Worm (Caenorhabditis elegans) whole organism, late embryonic: Measurements from ENCODE around the gene fut-2.
"Not testable (repeated sequence)": the region's sequence is repeated elsewhere in the genome, so short reads cannot be mapped to it uniquely, and the experiment has no call there.

Experiments
- C38D4.7 ChIP-seq: fragments of 200-800 bp; sonication (Bioruptor generic); optimal IDR thresholded peaks from 2 replicates; lab custom pipeline; 2018; ENCODE audit warnings: mild to moderate bottlenecking, missing genetic modification characterization, moderate library complexity, missing compliant biosample characterization
- F13H6.1 ChIP-seq: sonication (generic microtip); optimal IDR thresholded peaks from 2 replicates; lab custom pipeline; 2016; ENCODE audit warnings: missing genetic modification characterization, missing compliant biosample characterization
- K02D7.2 ChIP-seq: sonication (generic microtip); optimal IDR thresholded peaks from 2 replicates; lab custom pipeline; 2017; ENCODE audit warnings: mild to moderate bottlenecking, missing genetic modification characterization, missing compliant biosample characterization
- K09A11.1 ChIP-seq: sonication (generic microtip); optimal IDR thresholded peaks from 2 replicates; lab custom pipeline; 2017; ENCODE audit warnings: antibody characterized with exemption, mild to moderate bottlenecking, missing genetic modification characterization, missing compliant biosample characterization; ENCODE audit not compliant: insufficient read depth
- T23F11.4 ChIP-seq: fragments of 200-800 bp; sonication (Bioruptor generic); optimal IDR thresholded peaks from 2 replicates; lab custom pipeline; 2018; ENCODE audit warnings: mild to moderate bottlenecking, missing genetic modification characterization, missing compliant biosample characterization
- ahr-1 ChIP-seq: sonication (generic microtip); optimal IDR thresholded peaks from 2 replicates; lab custom pipeline; 2016; ENCODE audit warnings: missing genetic modification characterization, missing compliant biosample characterization
- ama-1 ChIP-seq: fragments of 150-350 bp; optimal IDR thresholded peaks from 2 replicates; lab custom pipeline; 2014
- ceh-19 ChIP-seq: fragments of 200-800 bp; sonication (Bioruptor generic); optimal IDR thresholded peaks from 2 replicates; lab custom pipeline; 2018; ENCODE audit warnings: mild to moderate bottlenecking, missing genetic modification characterization, missing compliant biosample characterization
- ceh-22 ChIP-seq: sonication (generic microtip); optimal IDR thresholded peaks from 2 replicates; lab custom pipeline; 2017; ENCODE audit warnings: missing biosample characterization, missing genetic modification characterization
- ceh-31 ChIP-seq: sonication (generic microtip); optimal IDR thresholded peaks from 2 replicates; lab custom pipeline; 2016; ENCODE audit warnings: missing genetic modification characterization, missing compliant biosample characterization
- ceh-34 ChIP-seq: sonication (generic microtip); optimal IDR thresholded peaks from 2 replicates; lab custom pipeline; 2016; ENCODE audit warnings: mild to moderate bottlenecking, missing genetic modification characterization, missing compliant biosample characterization
- ceh-45 ChIP-seq: fragments of 200-800 bp; sonication (Bioruptor generic); IDR thresholded peaks from 2 replicates; pipeline ENCODE4 v1.3.6; 2022; ENCODE audit warnings: missing genetic modification reagents, missing genetic modification characterization, missing compliant biosample characterization
- che-1 ChIP-seq: sonication (generic microtip); optimal IDR thresholded peaks from 2 replicates; lab custom pipeline; 2016; ENCODE audit warnings: mild to moderate bottlenecking, missing genetic modification characterization, missing compliant biosample characterization
- dmd-4 ChIP-seq: sonication (generic microtip); optimal IDR thresholded peaks from 2 replicates; lab custom pipeline; 2016; ENCODE audit warnings: borderline replicate concordance, missing genetic modification characterization, missing compliant biosample characterization
- elt-4 ChIP-seq: sonication (generic microtip); optimal IDR thresholded peaks from 2 replicates; lab custom pipeline; 2016; ENCODE audit warnings: missing genetic modification characterization, missing compliant biosample characterization
- eyg-1 ChIP-seq: sonication (generic microtip); optimal IDR thresholded peaks from 2 replicates; lab custom pipeline; 2016; ENCODE audit warnings: missing genotype, missing genetic modification characterization, missing compliant biosample characterization
- gmeb-2 ChIP-seq: sonication (generic microtip); optimal IDR thresholded peaks from 2 replicates; lab custom pipeline; 2016; ENCODE audit warnings: missing genetic modification characterization, inconsistent platforms, missing compliant biosample characterization
- hlh-13 ChIP-seq: fragments of 200-800 bp; sonication (Bioruptor generic); optimal IDR thresholded peaks from 2 replicates; lab custom pipeline; 2018; ENCODE audit warnings: mild to moderate bottlenecking, missing genetic modification characterization, missing compliant biosample characterization
- hlh-30 ChIP-seq: sonication (generic microtip); optimal IDR thresholded peaks from 2 replicates; lab custom pipeline; 2017; ENCODE audit warnings: antibody characterized with exemption, missing genetic modification characterization, missing compliant biosample characterization; ENCODE audit not compliant: insufficient read depth
- hlh-6 ChIP-seq: sonication (generic microtip); optimal IDR thresholded peaks from 2 replicates; lab custom pipeline; 2016; ENCODE audit warnings: missing genotype, missing genetic modification characterization, missing compliant biosample characterization
- hlh-8 ChIP-seq: sonication (generic microtip); optimal IDR thresholded peaks from 2 replicates; lab custom pipeline; 2016; ENCODE audit warnings: missing genotype, missing genetic modification characterization, missing compliant biosample characterization
- lim-6 ChIP-seq: sonication (generic microtip); optimal IDR thresholded peaks from 2 replicates; lab custom pipeline; 2016; ENCODE audit warnings: missing genetic modification characterization, missing compliant biosample characterization
- lin-11 ChIP-seq: fragments of 200-800 bp; sonication (Bioruptor generic); optimal IDR thresholded peaks from 2 replicates; lab custom pipeline; 2018; ENCODE audit warnings: mild to moderate bottlenecking, missing genetic modification characterization, missing compliant biosample characterization
- mec-3 ChIP-seq: sonication (generic microtip); optimal IDR thresholded peaks from 2 replicates; lab custom pipeline; 2016; ENCODE audit warnings: borderline replicate concordance, missing genetic modification characterization, missing compliant biosample characterization
- nfya-1 ChIP-seq: sonication (generic microtip); optimal IDR thresholded peaks from 2 replicates; lab custom pipeline; 2017; ENCODE audit warnings: missing genetic modification characterization, mild to moderate bottlenecking, missing compliant biosample characterization, antibody characterized with exemption, moderate library complexity
- npax-4 ChIP-seq: sonication (generic microtip); optimal IDR thresholded peaks from 2 replicates; lab custom pipeline; 2016; ENCODE audit warnings: missing genetic modification characterization, missing compliant biosample characterization
- odd-2 ChIP-seq: sonication (generic microtip); optimal IDR thresholded peaks from 2 replicates; lab custom pipeline; 2017; ENCODE audit warnings: antibody characterized with exemption, mild to moderate bottlenecking, missing genetic modification characterization, missing compliant biosample characterization
- pat-9 ChIP-seq: fragments of 200-800 bp; sonication (Bioruptor generic); optimal IDR thresholded peaks from 2 replicates; lab custom pipeline; 2018; ENCODE audit warnings: mild to moderate bottlenecking, missing genetic modification characterization, moderate library complexity, missing compliant biosample characterization
- pax-1 ChIP-seq: fragments of 150-350 bp; optimal IDR thresholded peaks from 2 replicates; lab custom pipeline; 2014; ENCODE audit warnings: missing biosample characterization, missing genetic modification characterization
- pha-2 ChIP-seq: sonication (generic microtip); optimal IDR thresholded peaks from 2 replicates; lab custom pipeline; 2017; ENCODE audit warnings: mild to moderate bottlenecking, missing genetic modification characterization, missing compliant biosample characterization
- pros-1 ChIP-seq: fragments of 150-350 bp; optimal IDR thresholded peaks from 2 replicates; lab custom pipeline; 2014; ENCODE audit warnings: missing biosample characterization, missing genetic modification reagents, missing genetic modification characterization
- ref-2 ChIP-seq: sonication (generic microtip); optimal IDR thresholded peaks from 2 replicates; lab custom pipeline; 2016; ENCODE audit warnings: missing genetic modification characterization, missing compliant biosample characterization
- rnt-1 ChIP-seq: sonication (generic microtip); optimal IDR thresholded peaks from 2 replicates; lab custom pipeline; 2016; ENCODE audit warnings: missing genetic modification characterization, missing compliant biosample characterization
- sdc-2 ChIP-seq: sonication (generic microtip); optimal IDR thresholded peaks from 2 replicates; lab custom pipeline; 2016; ENCODE audit warnings: missing genotype, missing genetic modification characterization, missing compliant biosample characterization
- sox-2 ChIP-seq: fragments of 200-800 bp; sonication (Bioruptor generic); IDR thresholded peaks from 2 replicates; pipeline ENCODE4 v1.3.6; 2022; ENCODE audit warnings: missing genetic modification reagents, missing genetic modification characterization, missing compliant biosample characterization
- tbx-2 ChIP-seq: sonication (generic microtip); optimal IDR thresholded peaks from 2 replicates; lab custom pipeline; 2016; ENCODE audit warnings: missing genetic modification characterization, missing compliant biosample characterization
- ttx-3 ChIP-seq: sonication (generic microtip); optimal IDR thresholded peaks from 2 replicates; lab custom pipeline; 2016; ENCODE audit warnings: missing genetic modification reagents, missing genetic modification characterization, missing compliant biosample characterization
- unc-42 ChIP-seq: sonication (generic microtip); optimal IDR thresholded peaks from 2 replicates; lab custom pipeline; 2016; ENCODE audit warnings: missing genotype, missing genetic modification characterization, missing compliant biosample characterization
- unc-86 ChIP-seq: sonication (generic microtip); optimal IDR thresholded peaks from 2 replicates; lab custom pipeline; 2016; ENCODE audit warnings: missing genetic modification characterization, missing compliant biosample characterization

The fut-2 gene

ce11 chrV:6581762-6582161, 6.1 kb upstream of the fut-2 start, which contains the start of gene ZK1055.4:
Gene ZK1055.4, plus strand, starts transcription at chrV:6582062.
- TF ChIP-seq lim-6; hlh-8 (tag; lab: Kevin White, UChicago); nfya-1 (tag; lab: Kevin White, UChicago): not testable (repeated sequence)

ce11 chrV:6579992-6580391, 4.3 kb upstream of the fut-2 start, which contains the start of gene EGAP9.3:
Gene EGAP9.3, minus strand, starts transcription at chrV:6580122.
- TF ChIP-seq tbx-2 (tag; lab: Kevin White, UChicago) (no peak), T23F11.4 (GFP tag; lab: Kevin White, UChicago) (no peak)

- TF ChIP-seq unc-42 (tag; lab: Kevin White, UChicago) (no peak), ceh-45 (GFP tag; lab: Robert Waterston, UW) (no peak), ahr-1 (no peak)
Measured at ce11 chrV:6576567-6576966, 877 bp upstream of the fut-2 start, which contains the start of gene EGAP9.4. Gene EGAP9.4, plus strand, starts transcription at chrV:6576867.

ce11 chrV:6565851-6566386, 9.8 kb downstream of the fut-2 start, which contains the start of gene K04A8.1:
Gene K04A8.1, plus strand, starts transcription at chrV:6566336.
- no peak for TF ChIP-seq rnt-1 (tag; lab: Kevin White, UChicago)
- no peak for TF ChIP-seq eyg-1 (tag; lab: Kevin White, UChicago)
- no peak for TF ChIP-seq lin-11 (tag; lab: Kevin White, UChicago)
- TF ChIP-seq sdc-2 (tag; lab: Kevin White, UChicago) = no peak
- no peak for TF ChIP-seq hlh-30 (tag; lab: Kevin White, UChicago)
- no peak for TF ChIP-seq elt-4 (tag; lab: Kevin White, UChicago)
- no peak for TF ChIP-seq ref-2 (tag; lab: Kevin White, UChicago)
- TF ChIP-seq ceh-31 (tag; lab: Kevin White, UChicago) = no peak
- no peak for TF ChIP-seq gmeb-2 (tag; lab: Kevin White, UChicago)
- no peak for TF ChIP-seq ama-1 (lab: Kevin White, UChicago)
- TF ChIP-seq pha-2 = no peak
- no peak for TF ChIP-seq F13H6.1
- TF ChIP-seq K09A11.1 (tag; lab: Kevin White, UChicago) = no peak
- TF ChIP-seq unc-86 (tag; lab: Kevin White, UChicago) = no peak
- TF ChIP-seq pat-9 = no peak
- no peak for TF ChIP-seq pros-1

ce11 chrV:6561592-6561991, 14.1 kb downstream of the fut-2 start, which contains the start of gene spp-19:
Gene spp-19, minus strand, starts transcription at chrV:6561692.
- TF ChIP-seq pax-1 (tag; lab: Kevin White, UChicago) (no peak), odd-2 (tag; lab: Kevin White, UChicago) (no peak), ttx-3 (tag; lab: Kevin White, UChicago) (no peak), dmd-4 (tag; lab: Kevin White, UChicago) (no peak), npax-4 (tag; lab: Kevin White, UChicago) (no peak), C38D4.7 (GFP tag; lab: Kevin White, UChicago) (no peak), sox-2 (no peak), gmeb-2 (tag; lab: Kevin White, UChicago) (no peak), ceh-19 (no peak), hlh-13 (GFP tag; lab: Kevin White, UChicago) (no peak), lim-6 (no peak), K02D7.2 (tag; lab: Kevin White, UChicago) (no peak), K09A11.1 (tag; lab: Kevin White, UChicago) (no peak), hlh-6 (tag; lab: Kevin White, UChicago) (no peak), ceh-22 (tag; lab: Kevin White, UChicago) (no peak), mec-3 (tag; lab: Kevin White, UChicago) (no peak), ceh-34 (tag; lab: Kevin White, UChicago) (no peak), che-1 (tag; lab: Kevin White, UChicago) (no peak), pros-1 (no peak)
- TF ChIP-seq, all 69 proteins: peak for 0
